Fruit fly (Drosophila melanogaster): Measurements from ENCODE around the gene Naa20A.

DNA sequence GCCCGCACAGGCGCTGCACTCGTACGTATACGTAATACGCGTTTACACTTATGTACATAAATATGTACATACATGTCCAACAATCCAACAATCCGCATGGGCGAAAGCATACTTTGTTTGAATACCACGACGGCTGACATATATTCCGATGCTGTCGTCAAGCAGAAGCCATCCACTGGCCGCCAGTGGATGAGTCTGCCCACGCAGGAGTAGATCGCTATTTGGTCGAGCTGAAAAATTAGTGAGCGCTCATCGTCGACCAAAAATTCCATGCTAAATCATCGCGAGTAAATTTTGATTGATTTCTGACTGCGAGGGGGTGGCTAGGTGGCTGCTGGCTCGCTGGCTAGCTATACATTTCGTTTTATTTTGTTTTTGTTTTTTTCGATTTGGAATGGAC is 20.4 kb downstream of the Naa20A start:
- TF ChIP-seq Hr78 (GFP tag; optimal IDR thresholded peaks at IDR 0.05) (no peak), N (GFP tag; optimal IDR thresholded peaks at IDR 0.05) (no peak), pan (optimal IDR thresholded peaks at IDR 0.05) (no peak), GATAd (GFP tag; optimal IDR thresholded peaks at IDR 0.05) (no peak), h (GFP tag; optimal IDR thresholded peaks at IDR 0.05) (no peak), dl (GFP tag; optimal IDR thresholded peaks at IDR 0.05; ENCODE audit: insufficient read depth in 1 of 2, partially characterized antibody in 2 of 2) (no peak), dmrt93B (GFP tag; optimal IDR thresholded peaks at IDR 0.05) (no peak), woc (GFP tag; optimal IDR thresholded peaks at IDR 0.05) (no peak), Myc (optimal IDR thresholded peaks at IDR 0.05) (no peak), psq (GFP tag; optimal IDR thresholded peaks at IDR 0.05) (no peak), dsf (GFP tag; optimal IDR thresholded peaks at IDR 0.05; ENCODE audit: borderline replicate concordance) (no peak), br (GFP tag; optimal IDR thresholded peaks at IDR 0.05) (no peak), ey (GFP tag; optimal IDR thresholded peaks at IDR 0.05) (no peak)

Data from whole organism, wandering third instar larva.